Worm (Caenorhabditis elegans) whole organism, L4/young adult: ENCODE results near the gene smz-1.
A peak's percentile ranks its signal among the peaks of the same experiment; 100 is the strongest.

ENCODE experiments used
- W03F9.2 ChIP-seq: fragments of 150-350 bp; optimal IDR thresholded peaks from 2 replicates; lab custom pipeline; 2014; ENCODE audit warnings: missing biosample characterization, missing genetic modification characterization
- dao-5 ChIP-seq: sonication (generic microtip); optimal IDR thresholded peaks from 2 replicates; lab custom pipeline; 2016; ENCODE audit warnings: missing genotype, missing genetic modification characterization, moderate library complexity, missing compliant biosample characterization
- him-1 ChIP-seq: sonication (generic microtip); optimal IDR thresholded peaks from 2 replicates; lab custom pipeline; 2016; ENCODE audit warnings: missing genotype, missing genetic modification reagents, missing genetic modification characterization, missing compliant biosample characterization

DNA sequence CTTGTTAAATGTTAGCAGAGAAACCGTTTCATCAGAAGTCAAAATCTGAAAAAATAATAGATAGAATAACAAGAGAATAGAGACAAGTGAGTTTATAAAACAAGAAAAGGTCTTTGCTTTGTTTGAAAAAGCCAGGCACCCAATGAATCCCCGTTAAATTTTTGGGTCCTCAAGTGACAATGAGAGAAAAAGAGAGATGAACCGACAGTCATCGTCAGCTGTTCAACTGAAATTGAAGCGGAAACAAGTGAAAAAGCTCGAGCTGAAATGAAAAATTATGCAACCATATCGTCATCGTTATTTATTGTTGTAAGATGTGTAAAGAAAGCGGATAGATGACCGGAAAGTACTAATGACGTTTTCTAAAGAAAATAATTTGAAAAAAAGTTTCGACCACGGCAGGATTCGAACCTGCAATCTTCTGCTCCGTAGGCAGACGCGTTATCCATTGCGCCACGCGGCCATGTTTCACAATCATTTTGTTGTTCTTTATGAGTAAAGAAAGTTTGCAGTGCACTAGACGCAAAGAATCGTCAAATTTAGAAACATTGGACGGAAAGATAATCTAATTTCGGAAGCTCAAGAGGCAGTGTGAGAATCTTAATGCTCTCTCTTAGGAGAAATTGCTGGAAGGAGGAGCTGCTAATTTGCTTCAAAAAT lies 37.2 kb upstream of the smz-1 start, which contains the start of gene F08G5.3:
- TF ChIP-seq him-1 (tag; lab: Kevin White, UChicago) (peak; percentile 52), W03F9.2 (tag; lab: Kevin White, UChicago) (no peak), dao-5 (peak; percentile 36)
